Worm (Caenorhabditis elegans): ENCODE results near the gene H40L08.9.

- TF ChIP-seq unc-130 (GFP tag; optimal IDR thresholded peaks at IDR 0.05) (no peak), daf-19 (GFP tag; conservative IDR thresholded peaks at IDR 0.05) (no peak), fkh-10 (GFP tag; optimal IDR thresholded peaks at IDR 0.05) (no peak), aly-2 (tag; optimal IDR thresholded peaks at IDR 0.05) (no peak), dve-1 (tag; optimal IDR thresholded peaks at IDR 0.05; ENCODE audit: insufficient read depth) (no peak), snpc-4 (tag; optimal IDR thresholded peaks at IDR 0.05) (no peak), ztf-7 (tag; optimal IDR thresholded peaks at IDR 0.05) (no peak), nhr-76 (tag; optimal IDR thresholded peaks at IDR 0.05) (no peak), pha-4 (GFP tag; IDR thresholded peaks at IDR 0.05) (no peak), pha-4 (tag; optimal IDR thresholded peaks at IDR 0.05) (no peak), daf-12 (tag; optimal IDR thresholded peaks at IDR 0.05) (no peak), zip-2 (tag; optimal IDR thresholded peaks at IDR 0.05) (no peak), R02D3.7 (tag; optimal IDR thresholded peaks at IDR 0.05) (no peak), zag-1 (tag; optimal IDR thresholded peaks at IDR 0.05) (no peak)
These were observed 3.1 kb upstream of the H40L08.9 start for ce11 chrX:15079406-15079805.
